Fruit fly (Drosophila melanogaster) whole organism, embryonic: ENCODE data around the gene CG17029.

Source experiments
- CG10147 ChIP-seq: fragments of 200-800 bp; sonication (Bioruptor generic); optimal IDR thresholded peaks from 2 replicates; lab custom pipeline; 2019; ENCODE audit warnings: missing biosample characterization, mild to moderate bottlenecking, missing genetic modification characterization, moderate library complexity
- CG1024 ChIP-seq: fragments of 200-800 bp; sonication (Bioruptor generic); IDR thresholded peaks from 2 replicates; pipeline ENCODE4 v1.3.6; 2022; ENCODE audit warnings: missing biosample characterization, missing genetic modification characterization
- CG10366 ChIP-seq: fragments of 200-800 bp; sonication (Bioruptor generic); IDR thresholded peaks from 2 replicates; pipeline ENCODE4 v1.3.6; 2022; ENCODE audit warnings: missing biosample characterization, missing genetic modification characterization
- CG10462 ChIP-seq: fragments of 200-800 bp; sonication (Bioruptor generic); optimal IDR thresholded peaks from 2 replicates; lab custom pipeline; 2016; ENCODE audit warnings: missing biosample characterization, missing genetic modification characterization
- CG12236 ChIP-seq: fragments of 200-800 bp; sonication (Bioruptor generic); optimal IDR thresholded peaks from 2 replicates; lab custom pipeline; 2016; ENCODE audit warnings: missing biosample characterization, missing genetic modification characterization
- CG12299 ChIP-seq: fragments of 200-800 bp; sonication (Bioruptor generic); optimal IDR thresholded peaks from 2 replicates; lab custom pipeline; 2018; ENCODE audit warnings: missing biosample characterization, mild to moderate bottlenecking, missing genetic modification characterization
- CG12942 ChIP-seq: fragments of 200-800 bp; sonication (Bioruptor generic); optimal IDR thresholded peaks from 3 replicates; lab custom pipeline; 2016; ENCODE audit warnings: missing biosample characterization, missing genetic modification characterization
- CG13123 ChIP-seq: fragments of 200-800 bp; sonication (Bioruptor generic); optimal IDR thresholded peaks from 2 replicates; lab custom pipeline; 2016; ENCODE audit warnings: missing biosample characterization, missing genetic modification characterization
- CG13775 ChIP-seq: fragments of 200-800 bp; sonication (Bioruptor generic); optimal IDR thresholded peaks from 3 replicates; lab custom pipeline; 2017; ENCODE audit warnings: missing biosample characterization, mild to moderate bottlenecking, missing genetic modification characterization
- CG13894 ChIP-seq: fragments of 200-800 bp; sonication (Bioruptor generic); optimal IDR thresholded peaks from 3 replicates; lab custom pipeline; 2018; ENCODE audit warnings: missing biosample characterization, mild to moderate bottlenecking, missing genetic modification characterization, moderate library complexity
- CG15269 ChIP-seq: fragments of 200-800 bp; sonication (Bioruptor generic); optimal IDR thresholded peaks from 2 replicates; lab custom pipeline; 2018; ENCODE audit warnings: missing biosample characterization, mild to moderate bottlenecking, missing genetic modification characterization, moderate library complexity
- CG1529 ChIP-seq: fragments of 200-800 bp; sonication (Bioruptor generic); optimal IDR thresholded peaks from 3 replicates; lab custom pipeline; 2018; ENCODE audit warnings: missing biosample characterization, missing genetic modification characterization
- CG16779 ChIP-seq: fragments of 200-800 bp; sonication (Bioruptor generic); IDR thresholded peaks from 2 replicates; pipeline ENCODE4 v1.3.6; 2022; ENCODE audit warnings: missing biosample characterization, missing genetic modification characterization
- CG18476 ChIP-seq: fragments of 200-800 bp; sonication (Bioruptor generic); optimal IDR thresholded peaks from 2 replicates; lab custom pipeline; 2016; ENCODE audit warnings: missing biosample characterization, mild to moderate bottlenecking, missing genetic modification characterization
- CG18764 ChIP-seq: fragments of 200-800 bp; sonication (Bioruptor generic); optimal IDR thresholded peaks from 3 replicates; lab custom pipeline; 2016; ENCODE audit warnings: missing biosample characterization, missing genetic modification characterization
- CG32532 ChIP-seq: fragments of 200-800 bp; sonication (Bioruptor generic); IDR thresholded peaks from 2 replicates; pipeline ENCODE4 v1.3.6; 2022; ENCODE audit warnings: missing biosample characterization, missing genetic modification characterization
- CG32767 ChIP-seq: fragments of 200-800 bp; sonication (Bioruptor generic); IDR thresholded peaks from 2 replicates; pipeline ENCODE4 v1.3.6; 2022; ENCODE audit warnings: missing biosample characterization, missing genetic modification characterization
- CG4617 ChIP-seq: fragments of 200-800 bp; sonication (Bioruptor generic); optimal IDR thresholded peaks from 3 replicates; lab custom pipeline; 2016; ENCODE audit warnings: missing biosample characterization, missing genetic modification characterization, borderline replicate concordance
- CG6791 ChIP-seq: fragments of 200-800 bp; sonication (Bioruptor generic); IDR thresholded peaks from 3 replicates; pipeline ENCODE4 v1.3.6; 2022; ENCODE audit warnings: missing biosample characterization, missing genetic modification characterization; ENCODE audit not compliant: partially characterized antibody
- CG9727 ChIP-seq: fragments of 200-800 bp; sonication (Bioruptor generic); optimal IDR thresholded peaks from 3 replicates; lab custom pipeline; 2017; ENCODE audit warnings: missing biosample characterization, mild to moderate bottlenecking, missing genetic modification characterization
- Elba2 ChIP-seq: fragments of 200-800 bp; sonication (Bioruptor generic); optimal IDR thresholded peaks from 3 replicates; lab custom pipeline; 2016; ENCODE audit warnings: missing biosample characterization, missing genetic modification characterization
- HLHmδ ChIP-seq: fragments of 200-800 bp; sonication (Bioruptor generic); optimal IDR thresholded peaks from 2 replicates; lab custom pipeline; 2018; ENCODE audit warnings: missing biosample characterization, mild to moderate bottlenecking, missing genetic modification characterization, moderate library complexity
- Hand ChIP-seq: fragments of 200-800 bp; sonication (Bioruptor generic); optimal IDR thresholded peaks from 2 replicates; lab custom pipeline; 2017; ENCODE audit warnings: mild to moderate bottlenecking, missing biosample characterization, missing genetic modification reagents, missing genetic modification characterization
- Hmr ChIP-seq: fragments of 200-800 bp; sonication (Bioruptor generic); optimal IDR thresholded peaks from 3 replicates; lab custom pipeline; 2017; ENCODE audit warnings: mild to moderate bottlenecking, missing biosample characterization, missing genetic modification reagents, missing genetic modification characterization
- Hsf ChIP-seq: fragments of 200-800 bp; sonication (Bioruptor generic); optimal IDR thresholded peaks from 3 replicates; lab custom pipeline; 2016; ENCODE audit warnings: missing biosample characterization, missing genetic modification characterization
- Jarid2 ChIP-seq: fragments of 200-800 bp; sonication (Bioruptor generic); optimal IDR thresholded peaks from 3 replicates; lab custom pipeline; 2017; ENCODE audit warnings: mild to moderate bottlenecking, missing biosample characterization, missing genetic modification reagents, missing genetic modification characterization
- MESR4 ChIP-seq: fragments of 200-800 bp; sonication (Bioruptor generic); optimal IDR thresholded peaks from 2 replicates; lab custom pipeline; 2018; ENCODE audit warnings: missing biosample characterization, mild to moderate bottlenecking, missing genetic modification characterization, moderate library complexity
- MTF-1 ChIP-seq: fragments of 200-800 bp; sonication (Bioruptor generic); optimal IDR thresholded peaks from 2 replicates; lab custom pipeline; 2018; ENCODE audit warnings: missing biosample characterization, mild to moderate bottlenecking, missing genetic modification characterization, borderline replicate concordance
- Myb ChIP-seq: fragments of 200-800 bp; sonication (Bioruptor generic); optimal IDR thresholded peaks from 2 replicates; lab custom pipeline; 2016; ENCODE audit warnings: missing biosample characterization, missing genetic modification characterization
- NC2α ChIP-seq: fragments of 200-800 bp; sonication (Bioruptor generic); optimal IDR thresholded peaks from 2 replicates; lab custom pipeline; 2016; ENCODE audit warnings: missing biosample characterization, missing genetic modification characterization
- Nf-YB ChIP-seq: fragments of 200-800 bp; sonication (Bioruptor generic); optimal IDR thresholded peaks from 3 replicates; lab custom pipeline; 2019; ENCODE audit warnings: missing biosample characterization, mild to moderate bottlenecking, missing genetic modification characterization, moderate library complexity
- PHDP ChIP-seq: fragments of 200-800 bp; sonication (Bioruptor generic); optimal IDR thresholded peaks from 3 replicates; lab custom pipeline; 2018; ENCODE audit warnings: missing biosample characterization, mild to moderate bottlenecking, missing genetic modification characterization, moderate library complexity
- Rfx ChIP-seq: fragments of 200-800 bp; sonication (Bioruptor generic); IDR thresholded peaks from 2 replicates; pipeline ENCODE4 v1.3.6; 2022; ENCODE audit warnings: missing biosample characterization, missing genetic modification characterization
- Side ChIP-seq: fragments of 200-800 bp; sonication (Bioruptor generic); optimal IDR thresholded peaks from 2 replicates; lab custom pipeline; 2016; ENCODE audit warnings: missing biosample characterization, missing genetic modification characterization
- Sry-β ChIP-seq: fragments of 200-800 bp; sonication (Bioruptor generic); optimal IDR thresholded peaks from 2 replicates; lab custom pipeline; 2018; ENCODE audit warnings: missing biosample characterization, mild to moderate bottlenecking, missing genetic modification characterization, moderate library complexity
- YL-1 ChIP-seq: fragments of 200-800 bp; sonication (Bioruptor generic); optimal IDR thresholded peaks from 3 replicates; lab custom pipeline; 2017; ENCODE audit warnings: missing biosample characterization, mild to moderate bottlenecking, missing genetic modification characterization
- aop ChIP-seq: fragments of 200-800 bp; sonication (Bioruptor generic); IDR thresholded peaks from 2 replicates; pipeline ENCODE4 v1.3.6; 2022; ENCODE audit warnings: missing biosample characterization, missing genetic modification characterization
- chinmo ChIP-seq: fragments of 200-800 bp; sonication (Bioruptor generic); IDR thresholded peaks from 4 replicates; pipeline ENCODE4 v1.3.6; 2022; ENCODE audit warnings: missing biosample characterization, missing genetic modification characterization; ENCODE audit not compliant: partially characterized antibody
- gcm2 ChIP-seq: fragments of 200-800 bp; sonication (Bioruptor generic); optimal IDR thresholded peaks from 2 replicates; lab custom pipeline; 2016; ENCODE audit warnings: missing biosample characterization, missing genetic modification characterization
- ind ChIP-seq: fragments of 200-800 bp; sonication (Bioruptor generic); optimal IDR thresholded peaks from 3 replicates; lab custom pipeline; 2016; ENCODE audit warnings: missing biosample characterization, missing genetic modification characterization
- lmd ChIP-seq: fragments of 200-800 bp; sonication (Bioruptor generic); IDR thresholded peaks from 2 replicates; pipeline ENCODE4 v1.3.6; 2022; ENCODE audit warnings: missing biosample characterization, missing genetic modification characterization
- nerfin-1 ChIP-seq: fragments of 200-800 bp; sonication (Bioruptor generic); optimal IDR thresholded peaks from 3 replicates; lab custom pipeline; 2019; ENCODE audit warnings: missing biosample characterization, mild to moderate bottlenecking, missing genetic modification characterization, moderate library complexity
- p53 ChIP-seq: fragments of 200-800 bp; sonication (Bioruptor generic); optimal IDR thresholded peaks from 2 replicates; lab custom pipeline; 2016; ENCODE audit warnings: missing biosample characterization, missing genetic modification characterization
- phol ChIP-seq: fragments of 200-800 bp; sonication (Bioruptor generic); optimal IDR thresholded peaks from 3 replicates; lab custom pipeline; 2018; ENCODE audit warnings: missing biosample characterization, mild to moderate bottlenecking, missing genetic modification characterization, moderate library complexity
- scrt ChIP-seq: fragments of 200-800 bp; sonication (Bioruptor generic); optimal IDR thresholded peaks from 2 replicates; lab custom pipeline; 2018; ENCODE audit warnings: missing biosample characterization, mild to moderate bottlenecking, missing genetic modification characterization, moderate library complexity
- sima ChIP-seq: fragments of 200-800 bp; sonication (Bioruptor generic); optimal IDR thresholded peaks from 2 replicates; lab custom pipeline; 2016; ENCODE audit warnings: missing biosample characterization, missing genetic modification characterization
- ssp ChIP-seq: fragments of 200-800 bp; sonication (Bioruptor generic); IDR thresholded peaks from 2 replicates; pipeline ENCODE4 v1.3.6; 2022; ENCODE audit warnings: missing biosample characterization, missing genetic modification characterization
- stwl ChIP-seq: fragments of 200-800 bp; sonication (Bioruptor generic); optimal IDR thresholded peaks from 3 replicates; lab custom pipeline; 2018; ENCODE audit warnings: missing biosample characterization, mild to moderate bottlenecking, missing genetic modification characterization, moderate library complexity
- trem ChIP-seq: fragments of 200-800 bp; optimal IDR thresholded peaks from 3 replicates; lab custom pipeline; 2019; ENCODE audit warnings: missing biosample characterization, mild to moderate bottlenecking, missing genetic modification characterization, moderate library complexity

CG17029 gene

dm6 chr3L:16004401-16005237, 27.9 kb downstream of the CG17029 start, which contains the start of the genes hzg and mRpS31 (continued):
- peak; percentile 27 for TF ChIP-seq nerfin-1 (tag; lab: Kevin White, UChicago)
- TF ChIP-seq CG13894 (tag; lab: Kevin White, UChicago): peak; percentile 44
- TF ChIP-seq CG18476 (GFP tag; lab: Kevin White, UChicago): peak; percentile 61
- peak; percentile 39 for TF ChIP-seq Side (GFP tag; lab: Kevin White, UChicago)
- peak; percentile 91 for TF ChIP-seq Sry-β (GFP tag; lab: Kevin White, UChicago)
- TF ChIP-seq CG10462 (GFP tag; lab: Kevin White, UChicago): peak; percentile 32
- TF ChIP-seq stwl (tag; lab: Kevin White, UChicago): peak; percentile 37
- no peak for TF ChIP-seq CG32767 (GFP tag; lab: Robert Waterston, UW)
- no peak for TF ChIP-seq gcm2 (GFP tag; lab: Kevin White, UChicago)
- peak; percentile 67 for TF ChIP-seq Hsf
- peak; percentile 63 for TF ChIP-seq MESR4 (GFP tag; lab: Kevin White, UChicago)
- TF ChIP-seq CG9727 (GFP tag; lab: Kevin White, UChicago): peak; percentile 35
- TF ChIP-seq CG6791 (GFP tag; lab: Robert Waterston, UW): no peak; the same call in 2 of the 3 replicates
- peak; percentile 13 for TF ChIP-seq CG18764 (GFP tag; lab: Kevin White, UChicago)
- TF ChIP-seq CG13123 (GFP tag; lab: Kevin White, UChicago): peak; percentile 4
- peak; percentile 47 for TF ChIP-seq CG10366 (GFP tag; lab: Robert Waterston, UW)
- TF ChIP-seq CG15269 (tag; lab: Kevin White, UChicago): peak; percentile 46
- TF ChIP-seq chinmo (GFP tag; lab: Robert Waterston, UW): no peak
- TF ChIP-seq CG12942: peak; percentile 45
- TF ChIP-seq CG32532 (GFP tag; lab: Robert Waterston, UW): peak; percentile 51
- TF ChIP-seq CG1024 (GFP tag; lab: Robert Waterston, UW): no peak
- TF ChIP-seq aop (GFP tag; lab: Robert Waterston, UW): no peak
- TF ChIP-seq sima (GFP tag; lab: Kevin White, UChicago): no peak
- TF ChIP-seq p53 (GFP tag; lab: Kevin White, UChicago): no peak
- peak; percentile 99 for TF ChIP-seq trem (tag; lab: Kevin White, UChicago)
- peak; percentile 66 for TF ChIP-seq Rfx
- TF ChIP-seq CG16779 (GFP tag; lab: Robert Waterston, UW): no peak
- TF ChIP-seq PHDP (tag; lab: Kevin White, UChicago): peak; percentile 51
- TF ChIP-seq CG12236 (GFP tag; lab: Kevin White, UChicago): no peak
- no peak for TF ChIP-seq Hand (GFP tag; lab: Kevin White, UChicago)
- peak; percentile 64 for TF ChIP-seq Hmr
- peak; percentile 5 for TF ChIP-seq Myb (GFP tag; lab: Kevin White, UChicago)
- peak; percentile 34 for TF ChIP-seq scrt (GFP tag; lab: Kevin White, UChicago)
- peak; percentile 74 for TF ChIP-seq Jarid2 (GFP tag; lab: Kevin White, UChicago)
- TF ChIP-seq HLHmδ (GFP tag; lab: Kevin White, UChicago): no peak
- peak; percentile 6 for TF ChIP-seq Nf-YB (GFP tag; lab: Kevin White, UChicago)
- no peak for TF ChIP-seq CG12299 (tag; lab: Kevin White, UChicago)
- TF ChIP-seq CG13775: peak; percentile 56
- no peak for TF ChIP-seq NC2α (GFP tag; lab: Kevin White, UChicago)
- TF ChIP-seq phol: peak; percentile 73
- no peak; the same call in 1 of the 2 replicates for TF ChIP-seq lmd
- TF ChIP-seq CG4617: peak; percentile 32
- TF ChIP-seq CG10147 (GFP tag; lab: Kevin White, UChicago): peak; percentile 65
- TF ChIP-seq ssp: no peak
- TF ChIP-seq YL-1 (GFP tag; lab: Kevin White, UChicago): peak; percentile 35
- peak; percentile 64 for TF ChIP-seq ind
- TF ChIP-seq MTF-1 (GFP tag; lab: Kevin White, UChicago): no peak
- TF ChIP-seq Elba2 (GFP tag; lab: Kevin White, UChicago): no peak
- TF ChIP-seq CG1529: no peak
